Fruit fly (Drosophila melanogaster): ENCODE results near the gene CG15473.
A peak's percentile ranks its signal among the peaks of the same experiment; 100 is the strongest.

Gene CG15473

dm6 chrX:4679813-4680381 lies 25.6 kb upstream of the CG15473 start (continued):
- TF ChIP-seq CG11762 (GFP tag; optimal IDR thresholded peaks at IDR 0.05; ENCODE audit: insufficient read depth) (peak; percentile 41), OdsH (GFP tag; optimal IDR thresholded peaks at IDR 0.05) (peak; percentile 62), CG7368 (GFP tag; optimal IDR thresholded peaks at IDR 0.05) (no peak), dac (GFP tag; optimal IDR thresholded peaks at IDR 0.05) (peak; percentile 32), cyc (GFP tag; optimal IDR thresholded peaks at IDR 0.05) (peak; percentile 57), esn (GFP tag; optimal IDR thresholded peaks at IDR 0.05) (peak; percentile 75), Gug (GFP tag; IDR thresholded peaks at IDR 0.05) (peak; percentile 67), Smox (GFP tag; optimal IDR thresholded peaks at IDR 0.05) (peak; percentile 74), CG6792 (GFP tag; optimal IDR thresholded peaks at IDR 0.05) (peak; percentile 53), Hr39 (GFP tag; optimal IDR thresholded peaks at IDR 0.05) (peak; percentile 67), CG10669 (GFP tag; optimal IDR thresholded peaks at IDR 0.05) (peak; percentile 51), CG10631 (GFP tag; optimal IDR thresholded peaks at IDR 0.05) (peak; percentile 62), CG16779 (tag; optimal IDR thresholded peaks at IDR 0.05) (no peak), CG32006 (GFP tag; optimal IDR thresholded peaks at IDR 0.05) (peak; percentile 67), Blimp-1 (GFP tag; optimal IDR thresholded peaks at IDR 0.05) (no peak), Sox102F (GFP tag; optimal IDR thresholded peaks at IDR 0.05) (peak; percentile 57), Sox15 (GFP tag; optimal IDR thresholded peaks at IDR 0.05) (peak; percentile 38), acj6 (GFP tag; optimal IDR thresholded peaks at IDR 0.05) (peak; percentile 61), eg (GFP tag; IDR thresholded peaks at IDR 0.05) (peak; percentile 71), Ets96B (tag; optimal IDR thresholded peaks at IDR 0.05) (peak; percentile 38), CG4318 (GFP tag; optimal IDR thresholded peaks at IDR 0.05) (peak; percentile 31), fd85E (GFP tag; optimal IDR thresholded peaks at IDR 0.05) (no peak), Eip93F (GFP tag; optimal IDR thresholded peaks at IDR 0.05) (no peak), Eip75B (GFP tag; optimal IDR thresholded peaks at IDR 0.05) (peak; percentile 44)

- TF ChIP-seq CG32006 (GFP tag; optimal IDR thresholded peaks at IDR 0.05) (peak; percentile 19), CG6808 (GFP tag; optimal IDR thresholded peaks at IDR 0.05) (no peak), spab (GFP tag; optimal IDR thresholded peaks at IDR 0.05) (no peak), fkh (GFP tag; optimal IDR thresholded peaks at IDR 0.05) (peak; percentile 7), Eip78C (GFP tag) (peak; percentile 59), CG8119 (GFP tag; IDR thresholded peaks at IDR 0.05) (0 out of 3 replicates have a peak, but pooled peaks have one; percentile 19), topi (GFP tag; optimal IDR thresholded peaks at IDR 0.05) (no peak)
These were observed 24.9 kb upstream of the CG15473 start, which contains the start of gene fzr for dm6 chrX:4678913-4679812. fzr (minus strand) TSS chrX:4679537.

- TF ChIP-seq pdm3 (GFP tag; optimal IDR thresholded peaks at IDR 0.05) (no peak), svp (GFP tag) (peak; percentile 95), Sox14 (GFP tag; optimal IDR thresholded peaks at IDR 0.05) (no peak)
These were observed 24.0 kb upstream of the CG15473 start for dm6 chrX:4678146-4678912.

DNA sequence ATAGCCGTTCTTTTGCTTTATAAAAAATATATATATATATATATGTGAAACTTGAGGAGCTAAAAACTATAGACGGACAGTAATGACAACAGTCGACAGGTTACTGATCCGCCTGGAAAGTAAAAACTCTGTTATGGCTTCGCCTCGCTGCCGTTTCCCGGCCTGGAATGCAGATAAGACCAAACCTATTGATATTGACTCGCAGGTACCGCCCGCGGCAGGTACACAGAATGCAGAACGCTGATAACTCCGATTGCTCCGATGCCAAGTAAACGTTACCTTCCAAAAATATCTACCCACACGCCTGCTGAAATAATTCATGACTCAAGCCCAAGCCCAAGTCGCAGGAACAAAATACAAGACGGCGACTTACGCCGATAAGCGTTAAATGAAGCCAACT lies 23.1 kb upstream of the CG15473 start:
- no peak for TF ChIP-seq CG10669 (GFP tag; optimal IDR thresholded peaks at IDR 0.05)
- TF ChIP-seq ss (GFP tag; optimal IDR thresholded peaks at IDR 0.05): peak in 1 of 2 experiments; percentile 55
- TF ChIP-seq CG3032 (tag; optimal IDR thresholded peaks at IDR 0.05): no peak
- TF ChIP-seq fd59A (GFP tag; optimal IDR thresholded peaks at IDR 0.05): no peak
- peak; percentile 33 for TF ChIP-seq Blimp-1 (GFP tag; optimal IDR thresholded peaks at IDR 0.05)
- peak; percentile 27 for TF ChIP-seq CG10631 (GFP tag; optimal IDR thresholded peaks at IDR 0.05)
- TF ChIP-seq CG6792 (GFP tag; optimal IDR thresholded peaks at IDR 0.05): peak; percentile 5
- TF ChIP-seq topi (GFP tag; optimal IDR thresholded peaks at IDR 0.05): peak; percentile 6
- TF ChIP-seq Sox102F (GFP tag; optimal IDR thresholded peaks at IDR 0.05): no peak
- no peak for TF ChIP-seq CG4318 (GFP tag; optimal IDR thresholded peaks at IDR 0.05)
- peak; percentile 11 for TF ChIP-seq CG34406 (GFP tag; optimal IDR thresholded peaks at IDR 0.05)
- TF ChIP-seq CG6808 (GFP tag; optimal IDR thresholded peaks at IDR 0.05): no peak
- TF ChIP-seq vri (GFP tag; optimal IDR thresholded peaks at IDR 0.05): peak; percentile 59
- peak; percentile 52 for TF ChIP-seq svp (GFP tag)
- TF ChIP-seq CG6163 (GFP tag; IDR thresholded peaks at IDR 0.05): 0 out of 3 replicates have a peak, but pooled peaks have one; percentile 34
- TF ChIP-seq eg (GFP tag; IDR thresholded peaks at IDR 0.05): 0 out of 3 replicates have a peak, but pooled peaks have one; percentile 21
- TF ChIP-seq net (GFP tag; optimal IDR thresholded peaks at IDR 0.05): peak; percentile 12
- peak; percentile 34 for TF ChIP-seq Eip78C (GFP tag)
- TF ChIP-seq CG9139 (GFP tag; optimal IDR thresholded peaks at IDR 0.05): peak; percentile 22
- peak; percentile 30 for TF ChIP-seq esn (GFP tag; optimal IDR thresholded peaks at IDR 0.05)
